Comparison of ENCODE assay signal across 4 worm cellular contexts in genomic region chrX:8078374-8078773, ce11.
TF ChIP-seq lines count a peak whose summit lies in the region.

No protein-coding gene starts in this region.

TF ChIP-seq in whole organism, L2 larva, 48 proteins besides CTCF, POLR2A, EP300 and RAD21:
- TF ChIP-seq unc-62 (GFP tag; optimal IDR thresholded peaks at IDR 0.05; lab: Kevin White, UChicago) (no peak), fos-1 (tag; optimal IDR thresholded peaks at IDR 0.05; lab: Kevin White, UChicago) (peak; percentile 11)
TF ChIP-seq in whole organism, L2 larva: peak in this region for 1.

TF ChIP-seq in whole organism, L3 larva, 47 proteins besides CTCF, POLR2A, EP300 and RAD21:
- peak; percentile 65 for TF ChIP-seq elt-2 (tag; optimal IDR thresholded peaks at IDR 0.05; lab: Kevin White, UChicago)
- TF ChIP-seq daf-12 (tag; optimal IDR thresholded peaks at IDR 0.05; lab: Kevin White, UChicago): no peak

TF ChIP-seq in whole organism, L4 larva, 104 proteins besides CTCF, POLR2A, EP300 and RAD21:
- peak; percentile 1 for TF ChIP-seq aha-1 (tag; lab: Kevin White, UChicago)
- TF ChIP-seq nhr-28 (tag; optimal IDR thresholded peaks at IDR 0.05; lab: Kevin White, UChicago): peak; percentile 54
- TF ChIP-seq ceh-82 (tag; optimal IDR thresholded peaks at IDR 0.05; lab: Kevin White, UChicago): no peak
- TF ChIP-seq spr-1 (tag; optimal IDR thresholded peaks at IDR 0.05; lab: Kevin White, UChicago): no peak
- peak; percentile 24 for TF ChIP-seq pqm-1 (tag; optimal IDR thresholded peaks at IDR 0.05; lab: Kevin White, UChicago)
- TF ChIP-seq sdz-12 (GFP tag; optimal IDR thresholded peaks at IDR 0.05; lab: Kevin White, UChicago): no peak
- TF ChIP-seq madf-5 (GFP tag; IDR thresholded peaks at IDR 0.05; lab: Robert Waterston, UW): no peak
- TF ChIP-seq ZK546.5 (tag; optimal IDR thresholded peaks at IDR 0.05; lab: Kevin White, UChicago): no peak
- TF ChIP-seq dmd-6 (GFP tag; IDR thresholded peaks at IDR 0.05; lab: Robert Waterston, UW): peak; percentile 29; the same call in 1 of the 2 replicates
- TF ChIP-seq dve-1 (tag; optimal IDR thresholded peaks at IDR 0.05; lab: Kevin White, UChicago; ENCODE audit: insufficient read depth): peak; percentile 13
TF ChIP-seq in whole organism, L4 larva: peak in this region for 5.

TF ChIP-seq in whole organism, young adult, 124 proteins besides CTCF, POLR2A, EP300 and RAD21:
- TF ChIP-seq nhr-80 (tag; optimal IDR thresholded peaks at IDR 0.05; lab: Kevin White, UChicago) (peak; percentile 54), aptf-2 (GFP tag; conservative IDR thresholded peaks at IDR 0.05; lab: Robert Waterston, UW) (no peak)
TF ChIP-seq in whole organism, young adult: peak in this region for 1.
